Worm (Caenorhabditis elegans): ENCODE data around the gene fipr-7.

DNA sequence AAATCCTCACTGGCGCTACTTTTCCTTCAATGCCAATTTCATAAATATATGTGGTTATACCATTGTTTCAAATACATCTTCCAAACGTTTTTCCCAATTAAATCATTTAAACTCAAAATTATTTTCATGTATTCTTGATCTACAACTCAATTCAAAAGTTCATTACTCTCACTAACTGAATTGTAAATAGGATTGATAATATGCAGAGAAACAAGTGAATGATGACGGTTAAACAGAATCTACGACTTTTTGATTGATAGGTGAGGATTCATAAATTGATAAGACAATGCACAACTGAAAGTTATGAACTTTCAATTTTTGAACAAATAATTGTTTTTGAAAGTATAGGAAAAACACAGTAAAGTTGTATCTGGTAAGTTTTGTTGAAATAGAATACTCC lies 38.4 kb upstream of the fipr-7 start:
- TF ChIP-seq pqm-1 (tag; optimal IDR thresholded peaks at IDR 0.05) (no peak), nhr-76 (tag; optimal IDR thresholded peaks at IDR 0.05) (no peak), ceh-82 (tag; optimal IDR thresholded peaks at IDR 0.05) (no peak), zag-1 (tag; optimal IDR thresholded peaks at IDR 0.05) (no peak), ceh-16 (tag; optimal IDR thresholded peaks at IDR 0.05) (no peak), lin-39 (tag; optimal IDR thresholded peaks at IDR 0.05) (no peak), snpc-4 (tag; optimal IDR thresholded peaks at IDR 0.05) (no peak), unc-62 (GFP tag; optimal IDR thresholded peaks at IDR 0.05) (no peak), aly-2 (tag; optimal IDR thresholded peaks at IDR 0.05) (no peak), fos-1 (tag; optimal IDR thresholded peaks at IDR 0.05) (no peak)
